Fruit fly (Drosophila melanogaster) S2 (cell line): ENCODE data around the gene CG15767.

ENCODE experiments used
- CG8478 ChIP-seq: fragments of >200 bp; optimal IDR thresholded peaks from 2 replicates; lab custom pipeline; 2018
- CTCF ChIP-seq, 2 experiments: fragments of >200 bp; optimal IDR thresholded peaks; 2 replicates each; lab custom pipeline; 2018

DNA sequence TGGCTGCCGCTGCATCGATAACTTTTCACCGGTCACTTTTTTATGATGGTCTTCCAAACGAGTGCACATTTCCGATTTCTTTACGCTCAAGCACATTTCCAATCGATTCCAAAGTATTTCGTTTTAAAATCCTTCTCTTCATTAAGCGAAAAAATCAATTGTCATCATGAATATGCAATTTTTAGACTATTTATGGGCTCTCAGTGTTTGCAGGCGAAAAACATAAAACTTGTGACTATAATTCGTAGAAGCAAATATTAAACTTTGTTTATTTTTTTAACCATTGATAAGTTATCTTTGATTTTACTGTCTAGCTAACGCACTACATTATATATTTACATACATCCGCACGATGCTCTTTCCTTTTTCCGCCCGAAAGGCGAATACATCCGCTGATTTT, 19.4 kb downstream of the CG15767 start, which contains the start of gene Prosbeta2R1:
- TF ChIP-seq CG8478 (lab: Kevin White, UChicago) (no peak), CTCF (optimal IDR thresholded peaks at IDR 0.05; lab: Kevin White, UChicago) (no peak)
